Worm (Caenorhabditis elegans): ENCODE results near the gene W02F12.8.

DNA sequence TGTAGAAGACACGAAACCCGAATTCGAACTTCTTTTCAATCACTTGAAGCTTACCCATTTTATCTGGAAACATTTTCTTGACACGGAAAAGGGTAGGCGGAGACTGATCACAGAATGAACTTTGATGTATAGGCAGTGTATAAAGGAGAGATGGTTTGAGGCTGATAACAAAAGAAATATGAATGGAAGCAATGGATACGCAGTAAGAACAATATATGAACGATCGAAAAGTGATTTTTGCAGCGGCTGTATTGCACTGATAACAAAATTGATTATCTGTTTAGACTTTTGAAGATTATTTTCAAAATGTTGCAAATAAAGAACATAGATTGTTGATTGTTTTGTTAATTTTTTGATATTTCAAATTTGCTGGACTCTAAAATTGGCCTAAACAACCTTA lies 28.8 kb downstream of the W02F12.8 start, which contains the start of gene pmp-5:
- TF ChIP-seq nfya-1 (tag; optimal IDR thresholded peaks at IDR 0.05; ENCODE audit: insufficient read depth) (no peak), nhr-76 (tag; optimal IDR thresholded peaks at IDR 0.05) (no peak), nhr-25 (tag; optimal IDR thresholded peaks at IDR 0.05) (no peak), eor-1 (tag; optimal IDR thresholded peaks at IDR 0.05) (no peak), elt-1 (tag; optimal IDR thresholded peaks at IDR 0.05) (no peak), ceh-16 (tag; optimal IDR thresholded peaks at IDR 0.05) (no peak), nhr-237 (tag; optimal IDR thresholded peaks at IDR 0.05) (no peak), fkh-10 (GFP tag; optimal IDR thresholded peaks at IDR 0.05) (no peak), unc-39 (tag; optimal IDR thresholded peaks at IDR 0.05) (no peak), pha-4 (tag; optimal IDR thresholded peaks at IDR 0.05) (no peak)
